Worm (Caenorhabditis elegans) whole organism, L1 larva: ENCODE measurements around the gene aco-1.

ENCODE experiments used
- C16A3.4 ChIP-seq: fragments of 150-350 bp; optimal IDR thresholded peaks from 2 replicates; lab custom pipeline; 2014; ENCODE audit warnings: missing biosample characterization, missing genetic modification characterization
- C34B4.2 ChIP-seq: sonication (generic microtip); optimal IDR thresholded peaks from 2 replicates; lab custom pipeline; 2017; ENCODE audit warnings: mild to moderate bottlenecking, missing genetic modification characterization, missing compliant biosample characterization
- F16B12.6 ChIP-seq: fragments of 150-350 bp; optimal IDR thresholded peaks from 2 replicates; lab custom pipeline; 2014; ENCODE audit warnings: missing biosample characterization, missing genetic modification characterization
- aha-1 ChIP-seq: fragments of 150-350 bp; optimal IDR thresholded peaks from 2 replicates; lab custom pipeline; 2014; ENCODE audit warnings: missing biosample characterization, missing genetic modification characterization
- ama-1 ChIP-seq: fragments of 150-350 bp; optimal IDR thresholded peaks from 2 replicates; lab custom pipeline; 2014
- ceh-63 ChIP-seq: fragments of 200-800 bp; sonication (Bioruptor generic); optimal IDR thresholded peaks from 2 replicates; lab custom pipeline; 2018; ENCODE audit warnings: mild to moderate bottlenecking, missing genetic modification characterization, missing compliant biosample characterization
- ceh-82 ChIP-seq, 3 experiments: fragments of 150-350 bp in 1 of 3; sonication (generic microtip) in 2 of 3; optimal IDR thresholded peaks; 2 replicates each; lab custom pipeline; 2014 to 2017; ENCODE audit warnings: missing biosample characterization in 3 of 3, missing genetic modification characterization in 3 of 3
- ceh-88 ChIP-seq: fragments of 200-800 bp; sonication (Bioruptor generic); IDR thresholded peaks from 2 replicates; pipeline ENCODE4 v1.3.6; 2022; ENCODE audit warnings: missing genetic modification characterization, missing compliant biosample characterization
- ceh-90 ChIP-seq: sonication (generic microtip); optimal IDR thresholded peaks from 2 replicates; lab custom pipeline; 2016; ENCODE audit warnings: missing genetic modification characterization, missing compliant biosample characterization
- dpl-1 ChIP-seq, 3 experiments: fragments of 150-350 bp in 2 of 3; sonication (generic microtip) in 1 of 3; optimal IDR thresholded peaks; 2 replicates each; lab custom pipeline; 2014 to 2017; ENCODE audit warnings: missing biosample characterization in 3 of 3, missing genetic modification characterization in 3 of 3, missing genetic modification reagents in 3 of 3
- dsc-1 ChIP-seq: sonication (generic microtip); optimal IDR thresholded peaks from 2 replicates; lab custom pipeline; 2016; ENCODE audit warnings: mild to moderate bottlenecking, missing genetic modification characterization, missing compliant biosample characterization
- efl-1 ChIP-seq, 4 experiments: fragments of 150-350 bp; optimal IDR thresholded peaks in 3 of 4; peaks in 1 of 4; 1 replicate in 1 of 4; 2 replicates in 3 of 4; lab custom pipeline; 2014; ENCODE audit warnings: missing biosample characterization in 2 of 4, missing genetic modification characterization in 2 of 4, missing genetic modification reagents in 2 of 4
- ets-5 ChIP-seq: fragments of 200-800 bp; sonication (Bioruptor generic); IDR thresholded peaks from 2 replicates; pipeline ENCODE4 v1.3.6; 2022; ENCODE audit warnings: missing genetic modification characterization, missing compliant biosample characterization
- fkh-4 ChIP-seq: sonication (generic microtip); optimal IDR thresholded peaks from 2 replicates; lab custom pipeline; 2016; ENCODE audit warnings: missing compliant biosample characterization, missing genetic modification characterization, borderline replicate concordance
- fkh-8 ChIP-seq: sonication (generic microtip); optimal IDR thresholded peaks from 2 replicates; lab custom pipeline; 2016; ENCODE audit warnings: mild to moderate bottlenecking, missing genetic modification characterization, missing compliant biosample characterization
- fos-1 ChIP-seq: fragments of 150-350 bp; optimal IDR thresholded peaks from 2 replicates; lab custom pipeline; 2014; ENCODE audit warnings: missing biosample characterization, missing genetic modification characterization
- hpl-2 ChIP-seq: fragments of 150-350 bp; optimal IDR thresholded peaks from 2 replicates; lab custom pipeline; 2014; ENCODE audit warnings: missing biosample characterization, missing genetic modification reagents, missing genetic modification characterization
- irx-1 ChIP-seq: sonication (generic microtip); optimal IDR thresholded peaks from 2 replicates; lab custom pipeline; 2016; ENCODE audit warnings: missing genetic modification characterization, missing compliant biosample characterization
- jun-1 ChIP-seq: fragments of 150-350 bp; optimal IDR thresholded peaks from 2 replicates; lab custom pipeline; 2014; ENCODE audit warnings: missing biosample characterization, missing genetic modification reagents, missing genetic modification characterization
- lin-13 ChIP-seq: fragments of 150-350 bp; optimal IDR thresholded peaks from 2 replicates; lab custom pipeline; 2014; ENCODE audit warnings: missing biosample characterization, missing genetic modification reagents, missing genetic modification characterization
- lin-14 ChIP-seq: fragments of 200-800 bp; sonication (Bioruptor generic); optimal IDR thresholded peaks from 2 replicates; lab custom pipeline; 2018; ENCODE audit warnings: mild to moderate bottlenecking, missing genetic modification characterization, moderate library complexity, missing compliant biosample characterization
- lsy-2 ChIP-seq, 2 experiments: fragments of 150-350 bp; optimal IDR thresholded peaks; 2 replicates each; lab custom pipeline; 2014; ENCODE audit warnings: missing biosample characterization in 2 of 2, missing genetic modification characterization in 2 of 2
- mab-9 ChIP-seq: fragments of 200-800 bp; sonication (Bioruptor generic); IDR thresholded peaks from 2 replicates; pipeline ENCODE4 v1.3.6; 2022; ENCODE audit warnings: missing genetic modification reagents, missing genetic modification characterization, missing compliant biosample characterization
- mef-2 ChIP-seq: fragments of 150-350 bp; optimal IDR thresholded peaks from 2 replicates; lab custom pipeline; 2014; ENCODE audit warnings: missing biosample characterization, missing genetic modification characterization
- mep-1 ChIP-seq: fragments of 150-350 bp; optimal IDR thresholded peaks from 2 replicates; lab custom pipeline; 2014; ENCODE audit warnings: missing biosample characterization, missing genetic modification characterization
- nhr-11 ChIP-seq: fragments of 150-350 bp; optimal IDR thresholded peaks from 2 replicates; lab custom pipeline; 2014; ENCODE audit warnings: missing biosample characterization, missing genetic modification characterization
- nhr-20 ChIP-seq: sonication (generic microtip); optimal IDR thresholded peaks from 2 replicates; lab custom pipeline; 2016; ENCODE audit warnings: mild to moderate bottlenecking, missing genetic modification characterization, missing compliant biosample characterization
- nhr-47 ChIP-seq: sonication (generic microtip); optimal IDR thresholded peaks from 2 replicates; lab custom pipeline; 2016; ENCODE audit warnings: mild to moderate bottlenecking, missing genetic modification characterization, moderate library complexity, missing compliant biosample characterization
- nhr-71 ChIP-seq: sonication (generic microtip); optimal IDR thresholded peaks from 2 replicates; lab custom pipeline; 2016; ENCODE audit warnings: mild to moderate bottlenecking, missing genetic modification characterization, moderate library complexity, missing compliant biosample characterization
- nhr-77 ChIP-seq: fragments of 150-350 bp; optimal IDR thresholded peaks from 2 replicates; lab custom pipeline; 2014; ENCODE audit warnings: missing biosample characterization, missing genetic modification characterization
- nhr-85 ChIP-seq: sonication (generic microtip); peaks from one replicate; lab custom pipeline; 2016; ENCODE audit warnings: missing genetic modification characterization, inconsistent platforms, missing compliant biosample characterization
- pax-3 ChIP-seq: fragments of 200-800 bp; sonication (Bioruptor generic); optimal IDR thresholded peaks from 2 replicates; lab custom pipeline; 2018; ENCODE audit warnings: mild to moderate bottlenecking, missing genetic modification characterization, moderate library complexity, missing compliant biosample characterization
- snpc-4 ChIP-seq: fragments of 150-350 bp; optimal IDR thresholded peaks from 2 replicates; lab custom pipeline; 2014; ENCODE audit warnings: missing biosample characterization, missing genetic modification characterization
- sptf-1 ChIP-seq: fragments of 150-350 bp; optimal IDR thresholded peaks from 2 replicates; lab custom pipeline; 2014; ENCODE audit warnings: missing biosample characterization, missing genetic modification characterization
- tbx-2 ChIP-seq: sonication (generic microtip); optimal IDR thresholded peaks from 2 replicates; lab custom pipeline; 2016; ENCODE audit warnings: missing genetic modification characterization, missing compliant biosample characterization
- unc-130 ChIP-seq: fragments of 150-350 bp; optimal IDR thresholded peaks from 2 replicates; lab custom pipeline; 2017; ENCODE audit warnings: missing biosample characterization, missing genetic modification characterization, inconsistent platforms
- unc-30 ChIP-seq: sonication (generic microtip); optimal IDR thresholded peaks from 2 replicates; lab custom pipeline; 2017; ENCODE audit warnings: missing biosample characterization, missing genetic modification characterization
- unc-86 ChIP-seq: sonication (generic microtip); optimal IDR thresholded peaks from 2 replicates; lab custom pipeline; 2016; ENCODE audit warnings: missing genetic modification characterization, missing compliant biosample characterization
- zag-1 ChIP-seq: fragments of 150-350 bp; optimal IDR thresholded peaks from 2 replicates; lab custom pipeline; 2014; ENCODE audit warnings: missing biosample characterization, missing genetic modification characterization
- zip-4 ChIP-seq: fragments of 200-800 bp; sonication (Bioruptor generic); optimal IDR thresholded peaks from 2 replicates; lab custom pipeline; 2018; ENCODE audit warnings: mild to moderate bottlenecking, missing genetic modification characterization, moderate library complexity, missing compliant biosample characterization
- ztf-4 ChIP-seq: fragments of 150-350 bp; optimal IDR thresholded peaks from 2 replicates; lab custom pipeline; 2014; ENCODE audit warnings: missing biosample characterization, missing genetic modification characterization

Gene aco-1

DNA sequence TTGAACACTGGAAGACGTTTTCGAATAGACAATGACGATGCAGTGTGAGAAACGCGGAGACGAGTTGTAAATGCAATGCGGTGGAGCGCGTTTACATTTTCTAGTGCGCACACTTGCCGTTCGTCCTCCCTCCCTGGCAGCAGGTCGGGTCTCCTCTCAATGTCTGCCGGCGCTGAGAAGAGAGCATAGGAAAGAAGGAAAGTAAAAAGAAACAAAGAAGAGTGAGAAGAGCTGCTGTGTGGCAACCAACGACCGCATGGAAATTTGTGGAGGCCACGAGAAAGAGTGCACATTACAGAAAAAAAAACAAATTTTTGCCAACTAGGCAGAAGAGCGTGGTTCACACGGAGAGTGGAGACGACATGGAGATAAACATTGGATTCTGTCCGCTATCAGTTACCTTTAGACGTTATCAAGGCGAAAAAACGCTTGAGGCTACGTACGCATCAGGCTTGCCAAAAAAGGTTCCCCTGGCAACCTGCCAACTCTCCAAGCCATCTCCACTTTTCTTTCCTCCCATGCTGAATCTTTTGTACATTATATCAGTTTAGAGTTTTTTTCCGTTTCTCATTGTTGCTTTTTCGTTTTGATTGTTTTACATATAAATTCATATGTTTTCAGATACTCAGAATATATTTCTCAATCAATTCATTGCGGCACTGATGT, 39.9 kb upstream of the aco-1 start, which contains the start of the genes snrp-40.1 and F08G12.3 (continued):
- peak; percentile 29 for TF ChIP-seq pax-3 (tag; lab: Kevin White, UChicago)
- TF ChIP-seq ceh-63 (GFP tag; lab: Kevin White, UChicago), result no peak
- TF ChIP-seq unc-86, result peak; percentile 63
- peak; percentile 79 for TF ChIP-seq tbx-2 (tag; lab: Kevin White, UChicago)
- TF ChIP-seq efl-1 (optimal IDR thresholded peaks at IDR 0.05; lab: Kevin White, UChicago), result peak; percentile 53 to 69
- peak; percentile 28 to 91 for TF ChIP-seq efl-1 (GFP tag; optimal IDR thresholded peaks at IDR 0.05 in 1 of 2; lab: Kevin White, UChicago)
- peak; percentile 70 for TF ChIP-seq dsc-1
- peak; percentile 48 for TF ChIP-seq fos-1 (tag; lab: Kevin White, UChicago)
- TF ChIP-seq nhr-47, result peak; percentile 76
- no peak for TF ChIP-seq unc-30
- no peak for TF ChIP-seq aha-1 (tag; lab: Kevin White, UChicago)
- TF ChIP-seq ceh-88 (GFP tag; lab: Robert Waterston, UW), result 0 out of 2 replicates have a peak, but pooled peaks have one; percentile 55
- TF ChIP-seq ama-1 (lab: Kevin White, UChicago), result no peak
- TF ChIP-seq hpl-2, result no peak
- TF ChIP-seq fkh-8 (tag; lab: Kevin White, UChicago), result peak; percentile 93
- TF ChIP-seq C34B4.2 (tag; lab: Kevin White, UChicago), result no peak
- no peak for TF ChIP-seq nhr-11 (tag; lab: Kevin White, UChicago)
- peak; percentile 33 for TF ChIP-seq ztf-4 (tag; lab: Kevin White, UChicago)
- peak; percentile 26 to 58 (median 43) for TF ChIP-seq dpl-1 (GFP tag; optimal IDR thresholded peaks at IDR 0.05; lab: Kevin White, UChicago)
- no peak for TF ChIP-seq zag-1 (tag; lab: Kevin White, UChicago)
- TF ChIP-seq unc-130 (tag; lab: Kevin White, UChicago), result peak; percentile 75
- peak; percentile 28 to 90 (median 56) for TF ChIP-seq ceh-82 (tag; optimal IDR thresholded peaks at IDR 0.05; lab: Kevin White, UChicago)
- TF ChIP-seq lin-13 (GFP tag; lab: Kevin White, UChicago), result peak; percentile 75
- peak; percentile 74 for TF ChIP-seq nhr-77 (tag; lab: Kevin White, UChicago)
- no peak for TF ChIP-seq ceh-90
- TF ChIP-seq zip-4, result no peak
- peak; percentile 99 for TF ChIP-seq lin-14 (GFP tag; lab: Kevin White, UChicago)
- no peak for TF ChIP-seq sptf-1
- TF ChIP-seq F16B12.6 (tag; lab: Kevin White, UChicago), result peak; percentile 43
- TF ChIP-seq nhr-20 (tag; lab: Kevin White, UChicago), result peak; percentile 90
- peak; percentile 83 for TF ChIP-seq C16A3.4
- TF ChIP-seq jun-1 (tag; lab: Kevin White, UChicago), result peak; percentile 65
- no peak for TF ChIP-seq ets-5 (GFP tag; lab: Robert Waterston, UW)
- TF ChIP-seq nhr-71 (tag; lab: Kevin White, UChicago), result peak; percentile 87

DNA sequence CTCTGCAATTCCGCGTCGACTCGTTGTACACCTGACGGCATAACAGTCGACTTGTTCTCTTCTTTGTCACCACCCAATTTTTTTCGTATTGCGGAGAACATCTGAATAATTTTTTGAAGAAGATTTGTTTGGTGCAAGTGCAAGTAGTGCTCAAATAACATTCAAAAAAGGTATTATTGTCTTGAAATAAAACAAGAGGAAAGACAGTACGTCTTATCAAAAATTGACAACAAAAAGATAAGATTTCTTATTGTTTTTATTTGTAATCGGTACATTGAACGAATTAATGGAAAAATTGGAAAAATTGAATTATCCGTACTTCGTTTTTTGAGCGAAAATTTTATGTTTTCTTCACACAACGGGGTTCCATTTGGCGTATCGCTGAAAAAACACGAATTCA, 33.9 kb upstream of the aco-1 start, which contains the start of gene F08G12.1:
Gene F08G12.1 (minus strand): TSS at position 101 of the 400 bp plus-strand sequence.
- no peak for TF ChIP-seq mab-9
- no peak for TF ChIP-seq irx-1
- no peak for TF ChIP-seq fkh-4 (tag; lab: Kevin White, UChicago)
- TF ChIP-seq mef-2 (tag; lab: Kevin White, UChicago), result no peak
- TF ChIP-seq lsy-2 (tag; optimal IDR thresholded peaks at IDR 0.05; lab: Kevin White, UChicago), result no peak
- TF ChIP-seq snpc-4, result no peak
- no peak for TF ChIP-seq mep-1 (tag; lab: Kevin White, UChicago)
- TF ChIP-seq dsc-1, result no peak
- TF ChIP-seq hpl-2, result no peak
- TF ChIP-seq nhr-85 (tag; lab: Kevin White, UChicago), result no peak
- TF ChIP-seq ceh-90, result no peak
- no peak for TF ChIP-seq ceh-82 (tag; optimal IDR thresholded peaks at IDR 0.05; lab: Kevin White, UChicago)
